Worm (Caenorhabditis elegans): ENCODE measurements around the gene glrx-22.

ce11 chrIV:8244112-8244511, 43.1 kb upstream of the glrx-22 start, which contains the start of gene T09A12.1:
- TF ChIP-seq dve-1 (tag; optimal IDR thresholded peaks at IDR 0.05; ENCODE audit: insufficient read depth) = no peak
- TF ChIP-seq nhr-28 (tag; optimal IDR thresholded peaks at IDR 0.05) = no peak
